Worm (Caenorhabditis elegans): Measurements from ENCODE around the gene C05B5.12.

DNA sequence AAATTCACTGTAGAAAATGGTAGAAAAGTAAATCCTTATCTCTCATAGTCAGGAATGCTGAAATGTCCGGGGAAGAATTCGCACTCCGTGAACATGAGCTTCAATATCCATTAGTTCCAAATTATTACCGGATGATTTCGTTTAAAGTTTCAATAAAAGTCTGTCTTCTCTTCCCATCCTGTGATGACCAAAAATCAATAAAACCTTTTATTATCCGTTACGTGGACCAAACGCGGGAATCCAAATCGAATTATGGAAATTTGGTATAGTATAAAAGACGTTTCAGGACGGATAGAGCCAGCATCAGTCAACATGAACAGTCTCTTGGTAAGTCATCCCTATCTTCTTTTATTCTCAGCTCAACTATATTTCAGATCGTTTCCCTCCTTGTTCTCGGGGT is 17.0 kb downstream of the C05B5.12 start, which contains the start of gene C05B5.11:
- TF ChIP-seq dao-5 (tag; optimal IDR thresholded peaks at IDR 0.05) (no peak), W03F9.2 (tag; optimal IDR thresholded peaks at IDR 0.05) (no peak), him-1 (tag; optimal IDR thresholded peaks at IDR 0.05) (no peak)

Measured in whole organism, L4/young adult.